Fruit fly (Drosophila melanogaster): Measurements from ENCODE around the gene brwl.

brwl gene

DNA sequence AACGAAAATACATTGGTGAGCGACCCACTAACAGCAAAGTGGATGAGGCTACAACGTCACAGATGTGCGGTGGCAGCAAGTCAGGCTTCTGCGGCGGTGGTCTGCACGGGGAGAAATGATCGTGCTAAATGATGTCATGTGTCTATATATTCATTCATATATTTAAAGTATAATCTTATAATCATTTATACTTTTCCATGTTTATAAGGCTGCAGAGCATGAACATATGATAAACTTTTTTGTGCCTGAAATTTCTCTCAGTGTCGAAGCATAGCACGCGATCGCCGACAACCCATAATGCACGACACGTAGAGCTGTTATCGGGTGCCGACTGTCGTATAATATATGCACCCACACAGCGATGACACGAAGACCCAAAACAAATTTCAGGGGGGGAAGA lies 29.7 kb downstream of the brwl start (continued):
- peak; percentile 81 for TF ChIP-seq CG32772 (GFP tag; IDR thresholded peaks at IDR 0.05)
- TF ChIP-seq Bgb (GFP tag; IDR thresholded peaks at IDR 0.05; ENCODE audit: partially characterized antibody): no peak
- no peak for TF ChIP-seq Bteb2 (GFP tag; optimal IDR thresholded peaks at IDR 0.05)
- TF ChIP-seq chn (GFP tag; optimal IDR thresholded peaks at IDR 0.05): no peak
- no peak for TF ChIP-seq run (tag; optimal IDR thresholded peaks at IDR 0.05)
- no peak for TF ChIP-seq CG15479 (GFP tag; optimal IDR thresholded peaks at IDR 0.05)
- peak; percentile 86 for TF ChIP-seq CG2712 (tag; optimal IDR thresholded peaks at IDR 0.05)
- no peak for TF ChIP-seq Hr51 (GFP tag; optimal IDR thresholded peaks at IDR 0.05)
- TF ChIP-seq Bdp1 (GFP tag; optimal IDR thresholded peaks at IDR 0.05): no peak
- no peak for TF ChIP-seq CG2889 (GFP tag; IDR thresholded peaks at IDR 0.05)
- 0 out of 2 replicates have a peak, but pooled peaks have one; percentile 41 for TF ChIP-seq CG14014 (GFP tag; IDR thresholded peaks at IDR 0.05)
- TF ChIP-seq NC2α (GFP tag; optimal IDR thresholded peaks at IDR 0.05): no peak
- TF ChIP-seq CG2875 (GFP tag; optimal IDR thresholded peaks at IDR 0.05): peak; percentile 57
- no peak for TF ChIP-seq sd (tag; optimal IDR thresholded peaks at IDR 0.05)
- TF ChIP-seq dpn (GFP tag; optimal IDR thresholded peaks at IDR 0.05): peak in 1 of 2 experiments; percentile 34
- TF ChIP-seq CG15011 (GFP tag; optimal IDR thresholded peaks at IDR 0.05): no peak
- no peak for TF ChIP-seq CG15269 (tag; optimal IDR thresholded peaks at IDR 0.05)
- no peak for TF ChIP-seq wdn (GFP tag; IDR thresholded peaks at IDR 0.05)
- peak; percentile 51 for TF ChIP-seq CG1529 (GFP tag; optimal IDR thresholded peaks at IDR 0.05)
- TF ChIP-seq Nf-YC (tag; optimal IDR thresholded peaks at IDR 0.05): no peak
- TF ChIP-seq trem (tag; optimal IDR thresholded peaks at IDR 0.05): peak; percentile 69
- TF ChIP-seq CG4404 (GFP tag; IDR thresholded peaks at IDR 0.05): peak; percentile 91
- peak; percentile 58 for TF ChIP-seq az2 (GFP tag; optimal IDR thresholded peaks at IDR 0.05)
- peak; percentile 40 for TF ChIP-seq jing (GFP tag; optimal IDR thresholded peaks at IDR 0.05)
- TF ChIP-seq CG10959 (GFP tag; IDR thresholded peaks at IDR 0.05): peak; percentile 86
- TF ChIP-seq TFAM (GFP tag; optimal IDR thresholded peaks at IDR 0.05): no peak
- peak; percentile 66 for TF ChIP-seq unpg (GFP tag; optimal IDR thresholded peaks at IDR 0.05)
- no peak for TF ChIP-seq pros (GFP tag; optimal IDR thresholded peaks at IDR 0.05)
- TF ChIP-seq gsb-n (tag; optimal IDR thresholded peaks at IDR 0.05): peak; percentile 72
- no peak for TF ChIP-seq CG1647 (GFP tag; optimal IDR thresholded peaks at IDR 0.05)
- TF ChIP-seq bsh (GFP tag; optimal IDR thresholded peaks at IDR 0.05): peak in 1 of 2 experiments; percentile 76
- TF ChIP-seq HmgD (GFP tag; optimal IDR thresholded peaks at IDR 0.05): no peak
- no peak for TF ChIP-seq pfk (GFP tag; optimal IDR thresholded peaks at IDR 0.05)
- TF ChIP-seq Dp (GFP tag; optimal IDR thresholded peaks at IDR 0.05): no peak
- TF ChIP-seq CG9215 (GFP tag; IDR thresholded peaks at IDR 0.05): peak; percentile 38; the same call in 1 of the 2 replicates
- peak; percentile 77 for TF ChIP-seq Rx (GFP tag; IDR thresholded peaks at IDR 0.05)
- TF ChIP-seq shn (GFP tag; optimal IDR thresholded peaks at IDR 0.05): no peak
- TF ChIP-seq B-H2 (GFP tag; optimal IDR thresholded peaks at IDR 0.05): no peak
- TF ChIP-seq chm (GFP tag; IDR thresholded peaks at IDR 0.05): peak; percentile 84
- TF ChIP-seq CG1792 (GFP tag; optimal IDR thresholded peaks at IDR 0.05): no peak
- no peak for TF ChIP-seq exex (tag; optimal IDR thresholded peaks at IDR 0.05)
- TF ChIP-seq slou (GFP tag; optimal IDR thresholded peaks at IDR 0.05): no peak
- TF ChIP-seq CG8281 (tag; optimal IDR thresholded peaks at IDR 0.05): no peak
- TF ChIP-seq CG9817 (tag; optimal IDR thresholded peaks at IDR 0.05): peak; percentile 4
- TF ChIP-seq CG11504 (tag; optimal IDR thresholded peaks at IDR 0.05): no peak
- no peak for TF ChIP-seq cg (GFP tag; optimal IDR thresholded peaks at IDR 0.05)
- peak; percentile 6 for TF ChIP-seq CG6654 (GFP tag; optimal IDR thresholded peaks at IDR 0.05)
- no peak for TF ChIP-seq pho (GFP tag; optimal IDR thresholded peaks at IDR 0.05)
- TF ChIP-seq HLH54F (GFP tag; optimal IDR thresholded peaks at IDR 0.05): no peak
- no peak for TF ChIP-seq mam (GFP tag; optimal IDR thresholded peaks at IDR 0.05)
- TF ChIP-seq Rfx (GFP tag; IDR thresholded peaks at IDR 0.05): peak; percentile 37; the same call in 1 of the 2 replicates
